Worm (Caenorhabditis elegans): ENCODE measurements around the gene Y39B6A.43.
A peak's percentile ranks its signal among the peaks of the same experiment; 100 is the strongest.

Gene Y39B6A.43

ce11 chrV:18980980-18981529 is 13.4 kb upstream of the Y39B6A.43 start, which contains the start of the genes mrps-35 and sws-1 (continued):
- TF ChIP-seq unc-3 (GFP tag; conservative IDR thresholded peaks at IDR 0.05) (no peak), unc-3 (tag; optimal IDR thresholded peaks at IDR 0.05) (no peak), ceh-34 (tag; optimal IDR thresholded peaks at IDR 0.05) (peak; percentile 38), pqm-1 (tag; optimal IDR thresholded peaks at IDR 0.05) (peak; percentile 5), pha-4 (tag; optimal IDR thresholded peaks at IDR 0.05) (no peak), zip-5 (tag; optimal IDR thresholded peaks at IDR 0.05) (peak; percentile 82), ceh-31 (tag; optimal IDR thresholded peaks at IDR 0.05) (peak; percentile 97), ceh-24 (tag; optimal IDR thresholded peaks at IDR 0.05) (no peak), Y22D7AL.16 (tag; optimal IDR thresholded peaks at IDR 0.05) (no peak), ceh-19 (GFP tag; optimal IDR thresholded peaks at IDR 0.05) (no peak), C08G9.2 (tag; optimal IDR thresholded peaks at IDR 0.05) (peak; percentile 98), ceh-30 (tag; optimal IDR thresholded peaks at IDR 0.05) (no peak), pros-1 (tag; optimal IDR thresholded peaks at IDR 0.05) (no peak), hlh-6 (tag; optimal IDR thresholded peaks at IDR 0.05) (peak; percentile 51), ahr-1 (tag; optimal IDR thresholded peaks at IDR 0.05) (no peak), hlh-8 (tag; optimal IDR thresholded peaks at IDR 0.05) (peak; percentile 66), rnt-1 (tag; optimal IDR thresholded peaks at IDR 0.05) (peak; percentile 87), pat-9 (tag; optimal IDR thresholded peaks at IDR 0.05) (no peak), unc-86 (tag; optimal IDR thresholded peaks at IDR 0.05) (no peak), nhr-11 (tag; optimal IDR thresholded peaks at IDR 0.05) (no peak), hlh-30 (tag; optimal IDR thresholded peaks at IDR 0.05; ENCODE audit: insufficient read depth) (no peak), ceh-18 (tag; optimal IDR thresholded peaks at IDR 0.05) (no peak), ceh-45 (GFP tag; IDR thresholded peaks at IDR 0.05) (no peak), gmeb-2 (tag; optimal IDR thresholded peaks at IDR 0.05) (no peak), sox-4 (tag; optimal IDR thresholded peaks at IDR 0.05) (no peak), ceh-2 (tag; optimal IDR thresholded peaks at IDR 0.05) (peak; percentile 94), tbx-7 (tag; optimal IDR thresholded peaks at IDR 0.05) (peak; percentile 94), madf-2 (tag; optimal IDR thresholded peaks at IDR 0.05) (no peak), ets-4 (tag; optimal IDR thresholded peaks at IDR 0.05) (peak; percentile 90), mec-3 (tag; optimal IDR thresholded peaks at IDR 0.05; ENCODE audit: borderline replicate concordance) (peak; percentile 83), unc-42 (tag; optimal IDR thresholded peaks at IDR 0.05) (peak; percentile 33), C38D4.7 (GFP tag; optimal IDR thresholded peaks at IDR 0.05) (no peak), lin-11 (tag; optimal IDR thresholded peaks at IDR 0.05) (no peak), nfya-1 (tag; optimal IDR thresholded peaks at IDR 0.05) (peak; percentile 18), dmd-4 (tag; optimal IDR thresholded peaks at IDR 0.05; ENCODE audit: borderline replicate concordance) (peak; percentile 13), ceh-14 (tag; optimal IDR thresholded peaks at IDR 0.05) (peak; percentile 62), ref-2 (tag; optimal IDR thresholded peaks at IDR 0.05) (peak; percentile 92)

DNA sequence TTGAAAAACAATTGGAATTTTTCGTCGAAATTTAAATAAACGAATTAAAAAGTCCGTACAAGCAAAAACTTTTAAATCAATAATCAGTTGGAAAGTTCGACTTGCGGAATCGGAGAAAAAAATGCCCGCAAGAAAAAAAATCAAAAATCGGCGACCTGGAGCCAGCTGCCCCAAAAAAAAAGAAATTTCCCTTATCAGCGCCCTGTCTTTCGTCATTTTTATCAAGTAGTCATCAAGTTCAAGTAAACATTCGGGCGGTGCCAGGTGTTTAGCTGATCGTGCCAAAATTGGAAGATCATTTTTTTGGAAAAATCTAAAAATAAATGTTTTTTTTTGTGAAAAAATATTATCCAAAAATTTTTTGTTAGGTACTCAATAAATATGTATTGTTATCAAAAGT is 10.7 kb upstream of the Y39B6A.43 start:
- TF ChIP-seq T23F11.4 (GFP tag; optimal IDR thresholded peaks at IDR 0.05) (no peak), lim-6 (tag; optimal IDR thresholded peaks at IDR 0.05) (no peak), hlh-15 (tag; optimal IDR thresholded peaks at IDR 0.05) (no peak), lin-11 (tag; optimal IDR thresholded peaks at IDR 0.05) (no peak), elt-4 (tag; optimal IDR thresholded peaks at IDR 0.05) (no peak), ceh-2 (tag; optimal IDR thresholded peaks at IDR 0.05) (no peak), npax-4 (tag; optimal IDR thresholded peaks at IDR 0.05) (no peak), ama-1 (optimal IDR thresholded peaks at IDR 0.05) (no peak), unc-86 (tag; optimal IDR thresholded peaks at IDR 0.05) (no peak), hlh-6 (tag; optimal IDR thresholded peaks at IDR 0.05) (no peak), ceh-6 (GFP tag; optimal IDR thresholded peaks at IDR 0.05) (no peak), C38D4.7 (GFP tag; optimal IDR thresholded peaks at IDR 0.05) (no peak), odd-2 (tag; optimal IDR thresholded peaks at IDR 0.05) (no peak), ceh-30 (tag; optimal IDR thresholded peaks at IDR 0.05) (no peak), ceh-34 (tag; optimal IDR thresholded peaks at IDR 0.05) (no peak), ceh-18 (tag; optimal IDR thresholded peaks at IDR 0.05) (no peak), ceh-9 (tag; optimal IDR thresholded peaks at IDR 0.05) (no peak), unc-3 (GFP tag; conservative IDR thresholded peaks at IDR 0.05) (no peak), unc-3 (tag; optimal IDR thresholded peaks at IDR 0.05) (no peak), ceh-45 (GFP tag; IDR thresholded peaks at IDR 0.05) (no peak), nfya-1 (tag; optimal IDR thresholded peaks at IDR 0.05) (no peak)

All from whole organism, late embryonic.